Worm (Caenorhabditis elegans) whole organism, L1 larva: ENCODE measurements around the gene T22B7.8.

Experiments used
- skn-1 ChIP-seq: fragments of 150-350 bp; optimal IDR thresholded peaks from 2 replicates; lab custom pipeline; 2014; ENCODE audit warnings: missing biosample characterization, missing genetic modification characterization
- unc-62 ChIP-seq: fragments of 150-350 bp; optimal IDR thresholded peaks from 2 replicates; lab custom pipeline; 2014; ENCODE audit warnings: missing biosample characterization, missing genetic modification reagents, missing genetic modification characterization

- TF ChIP-seq unc-62 (GFP tag; lab: Kevin White, UChicago) (no peak), skn-1 (tag; lab: Kevin White, UChicago) (no peak)
These were observed 22.1 kb downstream of the T22B7.8 start, which contains the start of gene T22B7.7 for ce11 chrX:5653813-5654212.
